Fruit fly (Drosophila melanogaster): Measurements from ENCODE around the gene nab.

The nab gene

DNA sequence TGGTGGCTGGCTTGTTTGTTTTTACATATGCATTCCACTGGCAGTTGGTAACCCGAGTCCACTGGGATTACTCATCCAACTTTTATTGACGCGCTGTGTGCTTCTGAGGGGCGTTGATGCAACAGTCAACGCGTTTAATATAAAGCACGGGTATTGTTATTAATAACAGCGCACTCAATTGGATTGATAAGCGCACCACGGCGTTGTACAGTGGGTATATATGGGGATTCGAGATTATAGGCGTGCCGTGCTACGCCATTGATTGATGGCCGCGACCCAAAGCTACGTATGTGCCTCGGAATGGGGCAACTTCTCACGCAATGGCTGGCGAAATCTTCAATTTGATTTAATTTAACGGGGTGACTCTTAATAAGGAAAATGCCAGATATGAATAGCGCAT, 53.6 kb downstream of the nab start (continued):
- TF ChIP-seq CG8290 (GFP tag; optimal IDR thresholded peaks at IDR 0.05), result no peak
- TF ChIP-seq CG8290 (tag; optimal IDR thresholded peaks at IDR 0.05), result peak in 1 of 2 experiments; percentile 27

Data from whole organism, embryonic.